Worm (Caenorhabditis elegans) whole organism, early embryonic: ENCODE results near the gene Y43F8B.20.

Source experiments
- B0310.2 ChIP-seq: sonication (generic microtip); optimal IDR thresholded peaks from 2 replicates; lab custom pipeline; 2016; ENCODE audit warnings: mild to moderate bottlenecking, missing genetic modification characterization, missing compliant biosample characterization
- F13C5.2 ChIP-seq: sonication (generic microtip); optimal IDR thresholded peaks from 2 replicates; lab custom pipeline; 2017; ENCODE audit warnings: mild to moderate bottlenecking, missing genetic modification characterization, inconsistent platforms, missing compliant biosample characterization
- ama-1 ChIP-seq: fragments of 150-350 bp; optimal IDR thresholded peaks from 2 replicates; lab custom pipeline; 2014
- flt-1 ChIP-seq: fragments of 200-800 bp; sonication (Bioruptor generic); IDR thresholded peaks from 2 replicates; pipeline ENCODE4 v1.3.6; 2022; ENCODE audit warnings: missing genetic modification characterization, missing compliant biosample characterization
- hnd-1 ChIP-seq: sonication (generic microtip); optimal IDR thresholded peaks from 2 replicates; lab custom pipeline; 2016; ENCODE audit warnings: missing genetic modification characterization, missing compliant biosample characterization
- pes-1 ChIP-seq: fragments of 200-800 bp; sonication (Bioruptor generic); IDR thresholded peaks from 2 replicates; pipeline ENCODE4 v1.3.6; 2022; ENCODE audit warnings: missing genetic modification reagents, missing genetic modification characterization, missing compliant biosample characterization
- scrt-1 ChIP-seq: fragments of 200-800 bp; sonication (Bioruptor generic); IDR thresholded peaks from 2 replicates; pipeline ENCODE4 v1.3.6; 2022; ENCODE audit warnings: missing genetic modification characterization, missing compliant biosample characterization
- tbx-11 ChIP-seq: fragments of 200-800 bp; sonication (Bioruptor generic); IDR thresholded peaks from 2 replicates; pipeline ENCODE4 v1.3.6; 2022; ENCODE audit warnings: missing genetic modification characterization, missing compliant biosample characterization
- tbx-37 ChIP-seq: fragments of 200-800 bp; sonication (Bioruptor generic); conservative IDR thresholded peaks from 2 replicates; pipeline ENCODE4 v1.3.6; 2022; ENCODE audit warnings: missing genetic modification reagents, missing genetic modification characterization, missing compliant biosample characterization

DNA sequence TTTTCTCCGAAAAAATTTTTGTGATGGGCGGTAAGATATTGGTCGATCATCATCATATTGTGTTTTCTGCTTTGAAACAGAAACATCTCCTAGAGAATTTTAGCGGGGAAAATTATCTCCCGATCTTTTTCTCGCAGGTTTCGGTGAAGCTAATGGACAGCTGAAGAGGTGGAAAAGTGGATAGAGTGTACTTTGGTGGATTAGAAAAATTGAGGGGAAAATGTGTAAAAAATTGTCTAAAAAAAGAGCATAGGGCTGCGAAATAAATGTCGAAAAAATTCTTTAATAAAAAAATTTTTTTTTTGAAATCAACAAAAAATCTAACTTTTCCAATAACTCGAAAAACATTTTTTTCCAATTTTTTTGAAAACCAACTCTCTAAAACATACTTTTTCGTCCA lies 6.3 kb upstream of the Y43F8B.20 start, which contains the start of gene oac-1:
- TF ChIP-seq pes-1: no peak
- TF ChIP-seq tbx-11 (GFP tag; lab: Robert Waterston, UW): no peak
- TF ChIP-seq hnd-1 (tag; lab: Kevin White, UChicago): no peak
- no peak for TF ChIP-seq B0310.2
- no peak for TF ChIP-seq ama-1
- TF ChIP-seq flt-1 (GFP tag; lab: Robert Waterston, UW): no peak
- TF ChIP-seq F13C5.2 (tag; lab: Kevin White, UChicago): no peak
- TF ChIP-seq tbx-37 (GFP tag; lab: Robert Waterston, UW): no peak
- no peak for TF ChIP-seq scrt-1
